Worm (Caenorhabditis elegans) whole organism, early embryonic: ENCODE results near the gene sra-27.

Experiments
- ama-1 ChIP-seq: fragments of 150-350 bp; optimal IDR thresholded peaks from 2 replicates; lab custom pipeline; 2014
- ceh-36 ChIP-seq: sonication (generic microtip); optimal IDR thresholded peaks from 2 replicates; lab custom pipeline; 2016; ENCODE audit warnings: missing genetic modification characterization, inconsistent platforms, missing compliant biosample characterization
- ets-7 ChIP-seq: sonication (generic microtip); optimal IDR thresholded peaks from 2 replicates; lab custom pipeline; 2016; ENCODE audit warnings: missing genotype, missing genetic modification characterization, missing compliant biosample characterization
- flt-1 ChIP-seq: fragments of 200-800 bp; sonication (Bioruptor generic); IDR thresholded peaks from 2 replicates; pipeline ENCODE4 v1.3.6; 2022; ENCODE audit warnings: missing genetic modification characterization, missing compliant biosample characterization
- tra-4 ChIP-seq: sonication (generic microtip); optimal IDR thresholded peaks from 2 replicates; lab custom pipeline; 2017; ENCODE audit warnings: missing genetic modification characterization, missing compliant biosample characterization

- TF ChIP-seq ama-1 (lab: Kevin White, UChicago) (no peak), tra-4 (tag; lab: Kevin White, UChicago) (no peak), ets-7 (no peak), flt-1 (no peak), ceh-36 (tag; lab: Kevin White, UChicago) (no peak)
These were observed 12.4 kb downstream of the sra-27 start, which contains the start of gene C56C10.6 for ce11 chrII:6581236-6581635.
